Fruit fly (Drosophila melanogaster): ENCODE results near the gene Cpr62Bc.

- TF ChIP-seq CG10669 (GFP tag; optimal IDR thresholded peaks at IDR 0.05) (no peak), Hr4 (GFP tag; optimal IDR thresholded peaks at IDR 0.05) (no peak)
These were observed 41.1 kb upstream of the Cpr62Bc start, which contains the start of gene CG13937 for dm6 chr3L:1882868-1883554.

Data from whole organism, prepupa.